Worm (Caenorhabditis elegans): ENCODE data around the gene T19D12.5.

Gene T19D12.5

ce11 chrII:6654284-6654683 lies 18.2 kb upstream of the T19D12.5 start, which contains the start of gene T19D12.9:
Gene T19D12.9, minus strand, starts transcription at chrII:6654384.
- no peak for TF ChIP-seq F23B12.7 (tag; optimal IDR thresholded peaks at IDR 0.05; ENCODE audit: insufficient read depth)
- no peak for TF ChIP-seq egrh-3 (GFP tag; IDR thresholded peaks at IDR 0.05)
- no peak for TF ChIP-seq ama-1 (optimal IDR thresholded peaks at IDR 0.05)
- TF ChIP-seq ama-1 (GFP tag; optimal IDR thresholded peaks at IDR 0.05) = no peak
- no peak for TF ChIP-seq ceh-91 (GFP tag; IDR thresholded peaks at IDR 0.05)
- TF ChIP-seq ceh-79 (tag; optimal IDR thresholded peaks at IDR 0.05) = no peak
- TF ChIP-seq nfyb-1 (GFP tag; IDR thresholded peaks at IDR 0.05) = no peak
- TF ChIP-seq K12H6.12 (tag; optimal IDR thresholded peaks at IDR 0.05) = no peak
- TF ChIP-seq xnd-1 (tag; optimal IDR thresholded peaks at IDR 0.05) = no peak
- no peak for TF ChIP-seq F57C9.4 (tag; optimal IDR thresholded peaks at IDR 0.05)
- TF ChIP-seq T07F8.4 (tag; optimal IDR thresholded peaks at IDR 0.05) = no peak
- TF ChIP-seq ccch-3 (GFP tag; optimal IDR thresholded peaks at IDR 0.05) = no peak

DNA sequence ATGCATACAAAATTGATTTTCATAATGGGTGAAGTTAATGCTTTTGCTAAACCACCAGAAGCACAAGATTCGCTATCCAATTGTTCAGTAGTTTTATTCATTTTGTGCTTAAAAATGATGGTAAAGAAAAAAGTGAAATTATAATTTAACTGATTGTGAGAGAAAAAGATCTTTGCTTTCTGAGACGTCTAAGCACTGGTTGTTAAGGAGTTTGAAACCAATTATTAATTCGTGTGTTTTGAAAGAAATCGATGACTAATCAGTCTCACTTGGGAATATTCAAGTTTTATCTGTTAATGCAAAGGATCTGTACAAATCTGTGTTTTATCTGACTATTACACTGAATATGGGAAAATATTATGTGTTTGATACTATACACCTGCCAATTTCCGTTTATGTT lies 15.7 kb upstream of the T19D12.5 start, which contains the start of gene sra-26:
TSS of gene sra-26 (minus strand) at position 101 of the 400 bp plus-strand sequence.
- no peak for TF ChIP-seq F37B4.10 (GFP tag; IDR thresholded peaks at IDR 0.05)
- TF ChIP-seq B0035.1 (tag; optimal IDR thresholded peaks at IDR 0.05) = no peak
- TF ChIP-seq lin-54 (GFP tag; optimal IDR thresholded peaks at IDR 0.05) = no peak
- no peak for TF ChIP-seq F10E7.11 (tag; optimal IDR thresholded peaks at IDR 0.05)
- TF ChIP-seq madf-6 (GFP tag; IDR thresholded peaks at IDR 0.05) = no peak
- TF ChIP-seq nfya-1 (tag; optimal IDR thresholded peaks at IDR 0.05; ENCODE audit: borderline replicate concordance, insufficient read depth) = no peak
- TF ChIP-seq nhr-120 (GFP tag; IDR thresholded peaks at IDR 0.05) = no peak
- no peak for TF ChIP-seq unc-130 (GFP tag; optimal IDR thresholded peaks at IDR 0.05)
- no peak for TF ChIP-seq mxl-1 (tag; optimal IDR thresholded peaks at IDR 0.05)
- no peak for TF ChIP-seq lir-1 (GFP tag; conservative IDR thresholded peaks at IDR 0.05)
- no peak for TF ChIP-seq dpff-1 (tag; optimal IDR thresholded peaks at IDR 0.05)
- TF ChIP-seq C17E4.6 (GFP tag; IDR thresholded peaks at IDR 0.05) = no peak
- TF ChIP-seq madf-8 (GFP tag; conservative IDR thresholded peaks at IDR 0.05) = no peak
- no peak for TF ChIP-seq ceh-100 (GFP tag; IDR thresholded peaks at IDR 0.05)
- no peak for TF ChIP-seq ets-4 (GFP tag; optimal IDR thresholded peaks at IDR 0.05)
- no peak for TF ChIP-seq B0261.1 (tag; optimal IDR thresholded peaks at IDR 0.05)
- TF ChIP-seq Y53G8AR.9 (GFP tag; conservative IDR thresholded peaks at IDR 0.05) = no peak
- no peak for TF ChIP-seq hsf-1 (GFP tag; IDR thresholded peaks at IDR 0.05)
- no peak for TF ChIP-seq atf-7 (tag; optimal IDR thresholded peaks at IDR 0.05)

- TF ChIP-seq tbp1 (GFP tag; optimal IDR thresholded peaks at IDR 0.05) (no peak), sea-2 (GFP tag; IDR thresholded peaks at IDR 0.05) (no peak), snpc-3.4 (tag; optimal IDR thresholded peaks at IDR 0.05) (no peak), attf-3 (GFP tag; conservative IDR thresholded peaks at IDR 0.05) (no peak), ama-1 (optimal IDR thresholded peaks at IDR 0.05) (no peak), ama-1 (GFP tag; optimal IDR thresholded peaks at IDR 0.05) (no peak), hsf-1 (GFP tag; IDR thresholded peaks at IDR 0.05) (no peak), ceh-27 (GFP tag; optimal IDR thresholded peaks at IDR 0.05) (no peak), ztf-26 (tag; optimal IDR thresholded peaks at IDR 0.05) (no peak), tlf-1 (GFP tag; optimal IDR thresholded peaks at IDR 0.05) (no peak)
Observed at ce11 chrII:6649026-6649425, 13.0 kb upstream of the T19D12.5 start, which contains the start of gene oig-8. Gene oig-8, minus strand, starts transcription at chrII:6649126.

All from whole organism, young adult.